Fruit fly (Drosophila melanogaster) whole organism, prepupa: ENCODE results near the gene CG12231.

Experiments
- CG10631 ChIP-seq: fragments of 200-800 bp; sonication (Bioruptor generic); optimal IDR thresholded peaks from 2 replicates; lab custom pipeline; 2016; ENCODE audit warnings: missing biosample characterization, missing genetic modification characterization
- Sox15 ChIP-seq: fragments of 200-800 bp; sonication (Bioruptor generic); optimal IDR thresholded peaks from 3 replicates; lab custom pipeline; 2016; ENCODE audit warnings: missing biosample characterization, missing genetic modification characterization
- dsx ChIP-seq: fragments of 200-800 bp; optimal IDR thresholded peaks from 3 replicates; lab custom pipeline; 2019; ENCODE audit warnings: missing biosample characterization, mild to moderate bottlenecking, missing genetic modification characterization, moderate library complexity; ENCODE audit not compliant: poor library complexity, severe bottlenecking

DNA sequence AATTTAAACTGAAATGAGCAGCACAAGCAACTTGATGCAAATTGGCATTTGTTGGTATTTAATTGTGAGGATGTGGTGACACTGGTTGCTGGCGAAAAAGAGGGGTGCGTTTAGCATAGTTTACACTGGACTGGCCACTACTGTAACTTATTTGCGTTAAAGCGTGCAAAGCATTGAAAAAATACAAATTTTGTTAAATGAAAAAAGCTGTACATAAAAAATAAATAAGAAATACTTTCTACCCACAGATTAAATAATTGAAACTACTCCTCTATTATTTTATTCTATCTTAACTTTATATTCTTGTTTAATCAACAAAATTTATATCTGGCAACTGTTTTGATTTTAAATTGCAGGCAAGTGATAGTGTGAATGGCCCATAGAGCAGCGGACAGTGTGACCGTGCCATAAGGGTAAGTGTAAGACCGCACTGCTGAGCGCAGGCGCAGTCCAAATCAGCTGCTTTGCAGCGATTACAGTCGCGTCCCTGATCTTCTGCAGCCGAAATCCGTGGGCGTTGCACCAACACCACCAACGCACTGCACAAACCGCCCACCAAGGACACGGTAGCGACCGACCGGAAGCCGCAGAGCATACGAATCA, 34.3 kb upstream of the CG12231 start, which contains the start of the genes Grip84 and car:
- TF ChIP-seq Sox15 (peak; percentile 66), CG10631 (GFP tag; lab: Kevin White, UChicago) (no peak), dsx (GFP tag; lab: Kevin White, UChicago) (no peak)
